Worm (Caenorhabditis elegans) whole organism, young adult: ENCODE measurements around the gene lrr-1.

Experiments used
- B0019.2 ChIP-seq: fragments of 200-800 bp; sonication (Bioruptor generic); conservative IDR thresholded peaks from 2 replicates; pipeline ENCODE4 v1.3.6; 2022; ENCODE audit warnings: missing genetic modification reagents, missing genetic modification characterization, missing compliant biosample characterization
- D2030.7 ChIP-seq: fragments of 200-800 bp; sonication (Bioruptor generic); IDR thresholded peaks from 2 replicates; pipeline ENCODE4 v1.3.6; 2022; ENCODE audit warnings: missing genetic modification reagents, missing genetic modification characterization, missing compliant biosample characterization
- F23B12.7 ChIP-seq: sonication (generic microtip); optimal IDR thresholded peaks from 2 replicates; lab custom pipeline; 2017; ENCODE audit warnings: missing genetic modification characterization, mild to moderate bottlenecking, missing compliant biosample characterization, antibody characterized with exemption, moderate library complexity; ENCODE audit not compliant: insufficient read depth
- F52B5.7 ChIP-seq: sonication (generic microtip); optimal IDR thresholded peaks from 2 replicates; lab custom pipeline; 2016; ENCODE audit warnings: mild to moderate bottlenecking, missing genetic modification characterization, missing compliant biosample characterization
- F57C9.4 ChIP-seq: sonication (generic microtip); optimal IDR thresholded peaks from 2 replicates; lab custom pipeline; 2017; ENCODE audit warnings: mild to moderate bottlenecking, missing genetic modification characterization, missing compliant biosample characterization
- K11D2.4 ChIP-seq: fragments of 200-800 bp; sonication (Bioruptor generic); IDR thresholded peaks from 2 replicates; pipeline ENCODE4 v1.3.6; 2022; ENCODE audit warnings: missing genetic modification reagents, missing genetic modification characterization, missing compliant biosample characterization
- K12H6.12 ChIP-seq: fragments of 200-800 bp; sonication (Bioruptor generic); optimal IDR thresholded peaks from 2 replicates; lab custom pipeline; 2018; ENCODE audit warnings: mild to moderate bottlenecking, missing genetic modification characterization, missing compliant biosample characterization
- Y53F4B.3 ChIP-seq: fragments of 200-800 bp; sonication (Bioruptor generic); IDR thresholded peaks from 2 replicates; pipeline ENCODE4 v1.3.6; 2022; ENCODE audit warnings: missing genetic modification reagents, missing genetic modification characterization, missing compliant biosample characterization
- Y56A3A.18 ChIP-seq: fragments of 200-800 bp; sonication (Bioruptor generic); IDR thresholded peaks from 2 replicates; pipeline ENCODE4 v1.3.6; 2022; ENCODE audit warnings: missing genetic modification reagents, missing genetic modification characterization, missing compliant biosample characterization
- ama-1 ChIP-seq, 3 experiments: fragments of 150-350 bp in 1 of 3; sonication (generic microtip) in 2 of 3; optimal IDR thresholded peaks; 2 replicates each; lab custom pipeline; 2014 to 2018; ENCODE audit warnings: missing biosample characterization in 2 of 3, missing genetic modification characterization in 2 of 3, missing genetic modification reagents in 2 of 3
- aptf-2 ChIP-seq: fragments of 200-800 bp; sonication (Bioruptor generic); conservative IDR thresholded peaks from 2 replicates; pipeline ENCODE4 v1.3.6; 2022; ENCODE audit warnings: missing genetic modification reagents, missing genetic modification characterization, missing compliant biosample characterization
- aptf-3 ChIP-seq: fragments of 200-800 bp; sonication (Bioruptor generic); IDR thresholded peaks from 2 replicates; pipeline ENCODE4 v1.3.6; 2022; ENCODE audit warnings: missing genetic modification characterization, missing compliant biosample characterization
- bed-1 ChIP-seq: fragments of 200-800 bp; sonication (Bioruptor generic); IDR thresholded peaks from 2 replicates; pipeline ENCODE4 v1.3.6; 2022; ENCODE audit warnings: missing genetic modification reagents, missing genetic modification characterization, missing compliant biosample characterization
- ccch-3 ChIP-seq: fragments of 200-800 bp; sonication (Bioruptor generic); optimal IDR thresholded peaks from 2 replicates; lab custom pipeline; 2018; ENCODE audit warnings: mild to moderate bottlenecking, missing genetic modification characterization, missing compliant biosample characterization
- cebp-1 ChIP-seq, 2 experiments: fragments of 200-800 bp in 1 of 2; sonication (Bioruptor generic) in 1 of 2; sonication (generic microtip) in 1 of 2; IDR thresholded peaks in 1 of 2; optimal IDR thresholded peaks in 1 of 2; 2 replicates each; pipeline versions ENCODE4 v1.3.6 to Lab custom; 2017 to 2022; ENCODE audit warnings: missing compliant biosample characterization in 2 of 2, missing genetic modification characterization in 2 of 2, mild to moderate bottlenecking in 1 of 2, missing genetic modification reagents in 1 of 2, moderate library complexity in 1 of 2
- ceh-91 ChIP-seq: fragments of 200-800 bp; sonication (Bioruptor generic); IDR thresholded peaks from 2 replicates; pipeline ENCODE4 v1.3.6; 2022; ENCODE audit warnings: missing genetic modification reagents, missing genetic modification characterization, missing compliant biosample characterization
- dox-1 ChIP-seq: fragments of 200-800 bp; sonication (Bioruptor generic); IDR thresholded peaks from 2 replicates; pipeline ENCODE4 v1.3.6; 2022; ENCODE audit warnings: missing genetic modification reagents, missing genetic modification characterization, missing compliant biosample characterization
- efl-1 ChIP-seq: fragments of 150-350 bp; optimal IDR thresholded peaks from 2 replicates; lab custom pipeline; 2014; ENCODE audit warnings: missing biosample characterization, missing genetic modification reagents, missing genetic modification characterization
- egl-44 ChIP-seq: fragments of 200-800 bp; sonication (Bioruptor generic); IDR thresholded peaks from 2 replicates; pipeline ENCODE4 v1.3.6; 2022; ENCODE audit warnings: missing genetic modification reagents, missing genetic modification characterization, missing compliant biosample characterization
- ekl-4 ChIP-seq: fragments of 200-800 bp; sonication (Bioruptor generic); IDR thresholded peaks from 2 replicates; pipeline ENCODE4 v1.3.6; 2022; ENCODE audit warnings: missing genetic modification reagents, missing genetic modification characterization, missing compliant biosample characterization
- fkh-3 ChIP-seq: sonication (generic microtip); optimal IDR thresholded peaks from 2 replicates; lab custom pipeline; 2016; ENCODE audit warnings: mild to moderate bottlenecking, missing genetic modification characterization, missing compliant biosample characterization
- hlh-26 ChIP-seq: fragments of 200-800 bp; sonication (Bioruptor generic); conservative IDR thresholded peaks from 2 replicates; pipeline ENCODE4 v1.3.6; 2022; ENCODE audit warnings: missing genetic modification reagents, missing genetic modification characterization, missing compliant biosample characterization
- hmg-20 ChIP-seq: fragments of 200-800 bp; sonication (Bioruptor generic); IDR thresholded peaks from 2 replicates; pipeline ENCODE4 v1.3.6; 2022; ENCODE audit warnings: missing genetic modification reagents, missing genetic modification characterization, missing compliant biosample characterization
- lin-26 ChIP-seq: fragments of 200-800 bp; sonication (Bioruptor generic); IDR thresholded peaks from 2 replicates; pipeline ENCODE4 v1.3.6; 2022; ENCODE audit warnings: missing genetic modification reagents, missing genetic modification characterization, missing compliant biosample characterization
- lin-40 ChIP-seq: sonication (generic microtip); optimal IDR thresholded peaks from 2 replicates; lab custom pipeline; 2016; ENCODE audit warnings: missing genetic modification characterization, mild to moderate bottlenecking, missing compliant biosample characterization, missing genotype, missing genetic modification reagents
- lir-1 ChIP-seq: fragments of 200-800 bp; sonication (Bioruptor generic); conservative IDR thresholded peaks from 2 replicates; pipeline ENCODE4 v1.3.6; 2022; ENCODE audit warnings: missing genetic modification reagents, missing genetic modification characterization, missing compliant biosample characterization
- lsl-1 ChIP-seq: fragments of 200-800 bp; sonication (Bioruptor generic); optimal IDR thresholded peaks from 2 replicates; lab custom pipeline; 2018; ENCODE audit warnings: mild to moderate bottlenecking, missing genetic modification characterization, moderate library complexity, missing compliant biosample characterization
- madf-10 ChIP-seq: sonication (generic microtip); optimal IDR thresholded peaks from 2 replicates; lab custom pipeline; 2016; ENCODE audit warnings: mild to moderate bottlenecking, missing genetic modification characterization, missing compliant biosample characterization
- madf-3 ChIP-seq: fragments of 200-800 bp; sonication (Bioruptor generic); IDR thresholded peaks from 2 replicates; pipeline ENCODE4 v1.3.6; 2022; ENCODE audit warnings: missing genetic modification reagents, missing genetic modification characterization, missing compliant biosample characterization
- mcd-1 ChIP-seq: fragments of 200-800 bp; sonication (Bioruptor generic); IDR thresholded peaks from 2 replicates; pipeline ENCODE4 v1.3.6; 2022; ENCODE audit warnings: missing genetic modification reagents, missing genetic modification characterization, missing compliant biosample characterization
- mes-4 ChIP-seq: sonication (generic microtip); optimal IDR thresholded peaks from 2 replicates; lab custom pipeline; 2016; ENCODE audit warnings: missing genotype, missing genetic modification characterization, missing compliant biosample characterization
- mxl-1 ChIP-seq: sonication (generic microtip); optimal IDR thresholded peaks from 2 replicates; lab custom pipeline; 2016; ENCODE audit warnings: missing genetic modification characterization, missing compliant biosample characterization
- nfyb-1 ChIP-seq: fragments of 200-800 bp; sonication (Bioruptor generic); IDR thresholded peaks from 2 replicates; pipeline ENCODE4 v1.3.6; 2022; ENCODE audit warnings: missing genetic modification reagents, missing genetic modification characterization, missing compliant biosample characterization
- nhr-27 ChIP-seq: fragments of 200-800 bp; sonication (Bioruptor generic); optimal IDR thresholded peaks from 2 replicates; lab custom pipeline; 2018; ENCODE audit warnings: mild to moderate bottlenecking, missing genetic modification characterization, moderate library complexity, missing compliant biosample characterization
- nhr-80 ChIP-seq: sonication (generic microtip); optimal IDR thresholded peaks from 2 replicates; lab custom pipeline; 2016; ENCODE audit warnings: missing genetic modification characterization, missing compliant biosample characterization
- pbrm-1 ChIP-seq: fragments of 200-800 bp; sonication (Bioruptor generic); IDR thresholded peaks from 2 replicates; pipeline ENCODE4 v1.3.6; 2022; ENCODE audit warnings: missing genetic modification reagents, missing genetic modification characterization, missing compliant biosample characterization
- pha-4 ChIP-seq: fragments of 150-350 bp; sonication (generic microtip); optimal IDR thresholded peaks from 2 replicates; lab custom pipeline; 2014; ENCODE audit warnings: missing biosample characterization, missing genetic modification reagents, missing genetic modification characterization
- rcor-1 ChIP-seq: fragments of 200-800 bp; sonication (Bioruptor generic); IDR thresholded peaks from 2 replicates; pipeline ENCODE4 v1.3.6; 2022; ENCODE audit warnings: missing genetic modification reagents, missing genetic modification characterization, missing compliant biosample characterization
- sdz-38 ChIP-seq: sonication (generic microtip); optimal IDR thresholded peaks from 2 replicates; lab custom pipeline; 2016; ENCODE audit warnings: missing genotype, missing genetic modification characterization, missing compliant biosample characterization
- snpc-4 ChIP-seq, 5 experiments: fragments of 150-350 bp in 1 of 5; sonication (generic microtip) in 4 of 5; optimal IDR thresholded peaks; 2 replicates each; lab custom pipeline; 2014 to 2018; ENCODE audit warnings: missing genetic modification characterization in 5 of 5, missing biosample characterization in 3 of 5, antibody characterized with exemption in 2 of 5, mild to moderate bottlenecking in 2 of 5, missing compliant biosample characterization in 2 of 5, missing genotype in 2 of 5, moderate library complexity in 2 of 5, missing genetic modification reagents in 1 of 5
- somi-1 ChIP-seq: fragments of 200-800 bp; sonication (Bioruptor generic); optimal IDR thresholded peaks from 2 replicates; lab custom pipeline; 2018; ENCODE audit warnings: mild to moderate bottlenecking, missing genetic modification characterization, missing compliant biosample characterization
- tbp1 ChIP-seq: fragments of 200-800 bp; sonication (Bioruptor generic); optimal IDR thresholded peaks from 2 replicates; lab custom pipeline; 2018; ENCODE audit warnings: mild to moderate bottlenecking, missing genetic modification characterization, missing compliant biosample characterization
- tlf-1 ChIP-seq: fragments of 200-800 bp; sonication (Bioruptor generic); optimal IDR thresholded peaks from 2 replicates; lab custom pipeline; 2018; ENCODE audit warnings: mild to moderate bottlenecking, missing genetic modification characterization, missing compliant biosample characterization
- zim-3 ChIP-seq: sonication (generic microtip); optimal IDR thresholded peaks from 2 replicates; lab custom pipeline; 2017; ENCODE audit warnings: mild to moderate bottlenecking, missing genetic modification characterization, moderate library complexity, missing compliant biosample characterization
- ztf-18 ChIP-seq: sonication (generic microtip); optimal IDR thresholded peaks from 2 replicates; lab custom pipeline; 2016; ENCODE audit warnings: missing genotype, mild to moderate bottlenecking, missing genetic modification characterization, missing compliant biosample characterization
- ztf-26 ChIP-seq: sonication (generic microtip); optimal IDR thresholded peaks from 2 replicates; lab custom pipeline; 2017; ENCODE audit warnings: missing genetic modification characterization, missing compliant biosample characterization
- ztf-28 ChIP-seq: fragments of 200-800 bp; sonication (Bioruptor generic); IDR thresholded peaks from 2 replicates; pipeline ENCODE4 v1.3.6; 2022; ENCODE audit warnings: missing genetic modification reagents, missing genetic modification characterization, missing compliant biosample characterization

Gene lrr-1

ce11 chrII:5016977-5017585 is 19.2 kb downstream of the lrr-1 start (continued):
- TF ChIP-seq madf-3 (no peak), mes-4 (tag; lab: Kevin White, UChicago) (no peak), aptf-3 (GFP tag; lab: Robert Waterston, UW) (no peak), somi-1 (GFP tag; lab: Kevin White, UChicago) (no peak), aptf-2 (GFP tag; lab: Robert Waterston, UW) (no peak), ama-1 (optimal IDR thresholded peaks at IDR 0.05; lab: Kevin White, UChicago) (no peak), ama-1 (GFP tag; optimal IDR thresholded peaks at IDR 0.05; lab: Kevin White, UChicago) (no peak), ztf-18 (peak; percentile 17), lsl-1 (GFP tag; lab: Kevin White, UChicago) (no peak), snpc-4 (GFP tag; optimal IDR thresholded peaks at IDR 0.05; lab: Kevin White, UChicago) (no peak), snpc-4 (tag; optimal IDR thresholded peaks at IDR 0.05; lab: Kevin White, UChicago) (peak in 2 of 4 experiments; percentile 35 to 52), Y56A3A.18 (no peak), nfyb-1 (GFP tag; lab: Robert Waterston, UW) (0 out of 2 replicates have a peak, but pooled peaks have one; percentile 16), ccch-3 (no peak), sdz-38 (tag; lab: Kevin White, UChicago) (no peak), tbp1 (GFP tag; lab: Kevin White, UChicago) (no peak), D2030.7 (GFP tag; lab: Robert Waterston, UW) (no peak), mxl-1 (tag; lab: Kevin White, UChicago) (no peak), hlh-26 (GFP tag; lab: Robert Waterston, UW) (no peak), mcd-1 (GFP tag; lab: Robert Waterston, UW) (peak; percentile 56), rcor-1 (GFP tag; lab: Robert Waterston, UW) (no peak), madf-10 (tag; lab: Kevin White, UChicago) (no peak), ztf-26 (tag; lab: Kevin White, UChicago) (no peak), bed-1 (GFP tag; lab: Robert Waterston, UW) (no peak), nhr-80 (peak; percentile 64), Y53F4B.3 (GFP tag; lab: Robert Waterston, UW) (no peak), K11D2.4 (GFP tag; lab: Robert Waterston, UW) (peak; percentile 74; the same call in 1 of the 2 replicates), ztf-28 (GFP tag; lab: Robert Waterston, UW) (no peak), F52B5.7 (tag; lab: Kevin White, UChicago) (no peak), lin-40 (tag; lab: Kevin White, UChicago) (peak; percentile 80), tlf-1 (GFP tag; lab: Kevin White, UChicago) (no peak), fkh-3 (tag; lab: Kevin White, UChicago) (no peak), F23B12.7 (tag; lab: Kevin White, UChicago) (no peak), lin-26 (peak; percentile 43; the same call in 1 of the 2 replicates), nhr-27 (tag; lab: Kevin White, UChicago) (no peak), B0019.2 (no peak), ceh-91 (GFP tag; lab: Robert Waterston, UW) (no peak), K12H6.12 (tag; lab: Kevin White, UChicago) (peak; percentile 59), efl-1 (GFP tag; lab: Kevin White, UChicago) (no peak), zim-3 (tag; lab: Kevin White, UChicago) (no peak), pha-4 (tag; lab: Kevin White, UChicago) (no peak), egl-44 (GFP tag; lab: Robert Waterston, UW) (no peak), dox-1 (GFP tag; lab: Robert Waterston, UW) (peak; percentile 60), ekl-4 (GFP tag; lab: Robert Waterston, UW) (0 out of 2 replicates have a peak, but pooled peaks have one; percentile 33), pbrm-1 (0 out of 2 replicates have a peak, but pooled peaks have one; percentile 36), hmg-20 (no peak), lir-1 (GFP tag; lab: Robert Waterston, UW) (no peak), cebp-1 (GFP tag; IDR thresholded peaks at IDR 0.05; lab: Robert Waterston, UW) (no peak), cebp-1 (tag; optimal IDR thresholded peaks at IDR 0.05; lab: Kevin White, UChicago) (peak; percentile 66), F57C9.4 (tag; lab: Kevin White, UChicago) (no peak)
